Worm (Caenorhabditis elegans) whole organism, mixed stage, embryonic: Measurements from ENCODE around the gene F39H12.3.

Experiments used
- bed-3 ChIP-seq: fragments of 200-800 bp; sonication (Bioruptor generic); optimal IDR thresholded peaks from 3 replicates; lab custom pipeline; 2018; ENCODE audit warnings: mild to moderate bottlenecking, missing genetic modification characterization, moderate library complexity, missing compliant biosample characterization
- blmp-1 ChIP-seq: fragments of 150-350 bp; optimal IDR thresholded peaks from 2 replicates; lab custom pipeline; 2014; ENCODE audit warnings: missing biosample characterization, missing genetic modification characterization
- ceh-39 ChIP-seq: fragments of 150-350 bp; optimal IDR thresholded peaks from 2 replicates; lab custom pipeline; 2014; ENCODE audit warnings: missing biosample characterization, missing genetic modification characterization
- ceh-43 ChIP-seq: fragments of 200-800 bp; sonication (Bioruptor generic); optimal IDR thresholded peaks from 2 replicates; lab custom pipeline; 2018; ENCODE audit warnings: mild to moderate bottlenecking, missing genetic modification characterization, moderate library complexity, missing compliant biosample characterization
- ceh-83 ChIP-seq: fragments of 200-800 bp; sonication (Bioruptor generic); optimal IDR thresholded peaks from 2 replicates; lab custom pipeline; 2018; ENCODE audit warnings: mild to moderate bottlenecking, missing genetic modification characterization, missing compliant biosample characterization
- ces-1 ChIP-seq: fragments of 150-350 bp; optimal IDR thresholded peaks from 2 replicates; lab custom pipeline; 2014; ENCODE audit warnings: missing biosample characterization, missing genetic modification reagents, missing genetic modification characterization
- cnd-1 ChIP-seq: fragments of 200-800 bp; sonication (Bioruptor generic); optimal IDR thresholded peaks from 2 replicates; lab custom pipeline; 2018; ENCODE audit warnings: mild to moderate bottlenecking, missing genetic modification characterization, missing compliant biosample characterization
- drap-1 ChIP-seq: fragments of 200-800 bp; sonication (Bioruptor generic); optimal IDR thresholded peaks from 3 replicates; lab custom pipeline; 2018; ENCODE audit warnings: mild to moderate bottlenecking, missing genetic modification characterization, missing compliant biosample characterization
- elt-3 ChIP-seq: fragments of 150-350 bp; optimal IDR thresholded peaks from 2 replicates; lab custom pipeline; 2014; ENCODE audit warnings: missing biosample characterization, missing genetic modification characterization
- flh-1 ChIP-seq: fragments of 200-800 bp; sonication (Bioruptor generic); optimal IDR thresholded peaks from 2 replicates; lab custom pipeline; 2018; ENCODE audit warnings: mild to moderate bottlenecking, missing genetic modification characterization, moderate library complexity, missing compliant biosample characterization
- ham-2 ChIP-seq: fragments of 200-800 bp; sonication (Bioruptor generic); optimal IDR thresholded peaks from 2 replicates; lab custom pipeline; 2018; ENCODE audit warnings: mild to moderate bottlenecking, missing genetic modification characterization, missing compliant biosample characterization
- hlh-1 ChIP-seq: fragments of 150-350 bp; optimal IDR thresholded peaks from 2 replicates; lab custom pipeline; 2014; ENCODE audit warnings: missing biosample characterization, missing genetic modification reagents, missing genetic modification characterization
- lin-13 ChIP-seq: fragments of 150-350 bp; optimal IDR thresholded peaks from 2 replicates; lab custom pipeline; 2014; ENCODE audit warnings: missing biosample characterization, missing genetic modification characterization
- lin-32 ChIP-seq: fragments of 200-800 bp; sonication (Bioruptor generic); optimal IDR thresholded peaks from 2 replicates; lab custom pipeline; 2018; ENCODE audit warnings: mild to moderate bottlenecking, missing genetic modification characterization, missing compliant biosample characterization
- lsy-2 ChIP-seq: fragments of 150-350 bp; optimal IDR thresholded peaks from 2 replicates; lab custom pipeline; 2014; ENCODE audit warnings: missing biosample characterization, missing genetic modification characterization
- mep-1 ChIP-seq: fragments of 150-350 bp; optimal IDR thresholded peaks from 2 replicates; lab custom pipeline; 2017; ENCODE audit warnings: missing biosample characterization, missing genetic modification reagents, missing genetic modification characterization, inconsistent platforms
- mls-2 ChIP-seq: sonication (generic microtip); optimal IDR thresholded peaks from 2 replicates; lab custom pipeline; 2016; ENCODE audit warnings: mild to moderate bottlenecking, missing genetic modification characterization, moderate library complexity, missing compliant biosample characterization
- nhr-12 ChIP-seq: fragments of 150-350 bp; optimal IDR thresholded peaks from 2 replicates; lab custom pipeline; 2014; ENCODE audit warnings: missing biosample characterization, missing genetic modification characterization
- nhr-2 ChIP-seq: fragments of 150-350 bp; optimal IDR thresholded peaks from 2 replicates; lab custom pipeline; 2014; ENCODE audit warnings: missing biosample characterization, missing genetic modification characterization
- nhr-237 ChIP-seq: fragments of 150-350 bp; optimal IDR thresholded peaks from 2 replicates; lab custom pipeline; 2014; ENCODE audit warnings: missing biosample characterization, missing genetic modification characterization
- nhr-28 ChIP-seq: fragments of 150-350 bp; optimal IDR thresholded peaks from 2 replicates; lab custom pipeline; 2014; ENCODE audit warnings: missing biosample characterization, missing genetic modification characterization
- nhr-76 ChIP-seq: sonication (generic microtip); optimal IDR thresholded peaks from 2 replicates; lab custom pipeline; 2017; ENCODE audit warnings: missing biosample characterization, missing genetic modification characterization
- pha-4 ChIP-seq: fragments of 150-350 bp; optimal IDR thresholded peaks from 2 replicates; lab custom pipeline; 2018; ENCODE audit warnings: missing biosample characterization, missing genetic modification reagents, missing genetic modification characterization
- sem-2 ChIP-seq: fragments of 200-800 bp; sonication (Bioruptor generic); optimal IDR thresholded peaks from 2 replicates; lab custom pipeline; 2018; ENCODE audit warnings: mild to moderate bottlenecking, missing genetic modification characterization, missing compliant biosample characterization
- snpc-4 ChIP-seq: fragments of 150-350 bp; optimal IDR thresholded peaks from 2 replicates; lab custom pipeline; 2014; ENCODE audit warnings: missing biosample characterization, missing genetic modification characterization
- sptf-1 ChIP-seq: sonication (generic microtip); optimal IDR thresholded peaks from 2 replicates; lab custom pipeline; 2017; ENCODE audit warnings: mild to moderate bottlenecking, missing genetic modification characterization, moderate library complexity, missing compliant biosample characterization
- tbx-8 ChIP-seq: fragments of 200-800 bp; sonication (Bioruptor generic); optimal IDR thresholded peaks from 2 replicates; lab custom pipeline; 2018; ENCODE audit warnings: mild to moderate bottlenecking, missing genetic modification characterization, moderate library complexity, missing compliant biosample characterization
- unc-120 ChIP-seq: sonication (generic microtip); optimal IDR thresholded peaks from 2 replicates; lab custom pipeline; 2017; ENCODE audit warnings: missing genetic modification characterization, missing compliant biosample characterization; ENCODE audit not compliant: poor library complexity, severe bottlenecking
- unc-62 ChIP-seq: fragments of 150-350 bp; optimal IDR thresholded peaks from 2 replicates; lab custom pipeline; 2014; ENCODE audit warnings: missing biosample characterization, missing genetic modification reagents, missing genetic modification characterization
- zip-8 ChIP-seq: fragments of 150-350 bp; optimal IDR thresholded peaks from 2 replicates; lab custom pipeline; 2014; ENCODE audit warnings: missing biosample characterization, missing genetic modification characterization
- ztf-11 ChIP-seq: fragments of 150-350 bp; optimal IDR thresholded peaks from 2 replicates; lab custom pipeline; 2014; ENCODE audit warnings: missing biosample characterization, missing genetic modification characterization

F39H12.3 gene

ce11 chrX:852739-853268, 11.5 kb upstream of the F39H12.3 start:
- TF ChIP-seq ztf-11 (tag; lab: Kevin White, UChicago) (peak; percentile 46), hlh-1 (no peak), mls-2 (peak; percentile 87), lin-32 (GFP tag; lab: Kevin White, UChicago) (no peak), flh-1 (GFP tag; lab: Kevin White, UChicago) (no peak), ham-2 (GFP tag; lab: Kevin White, UChicago) (peak; percentile 75), sptf-1 (tag; lab: Kevin White, UChicago) (peak; percentile 86), lsy-2 (tag; lab: Kevin White, UChicago) (no peak), blmp-1 (no peak), mep-1 (no peak), cnd-1 (peak; percentile 36), ceh-83 (GFP tag; lab: Kevin White, UChicago) (no peak), nhr-28 (tag; lab: Kevin White, UChicago) (no peak), nhr-12 (no peak), pha-4 (no peak), nhr-237 (tag; lab: Kevin White, UChicago) (no peak), ceh-43 (GFP tag; lab: Kevin White, UChicago) (peak; percentile 92)

ce11 chrX:851421-851820, 10.1 kb upstream of the F39H12.3 start, which contains the start of gene igcm-1:
TSS of gene igcm-1 (minus strand) at chrX:851521.
- TF ChIP-seq nhr-2 (tag; lab: Kevin White, UChicago) (no peak), lsy-2 (tag; lab: Kevin White, UChicago) (no peak), ceh-83 (GFP tag; lab: Kevin White, UChicago) (no peak), nhr-237 (tag; lab: Kevin White, UChicago) (no peak), sptf-1 (tag; lab: Kevin White, UChicago) (no peak), unc-62 (GFP tag; lab: Kevin White, UChicago) (no peak), nhr-76 (tag; lab: Kevin White, UChicago) (no peak)

- TF ChIP-seq ces-1 (GFP tag; lab: Kevin White, UChicago) (no peak), flh-1 (GFP tag; lab: Kevin White, UChicago) (no peak), nhr-28 (tag; lab: Kevin White, UChicago) (no peak), elt-3 (tag; lab: Kevin White, UChicago) (no peak), sptf-1 (tag; lab: Kevin White, UChicago) (no peak), cnd-1 (no peak)
These were observed 4.2 kb upstream of the F39H12.3 start for ce11 chrX:845443-845842.

ce11 chrX:844649-845048, 3.4 kb upstream of the F39H12.3 start:
- TF ChIP-seq ces-1 (GFP tag; lab: Kevin White, UChicago) (peak; percentile 18), mls-2 (no peak), unc-120 (tag; lab: Kevin White, UChicago) (peak; percentile 51), nhr-76 (tag; lab: Kevin White, UChicago) (no peak)

- no peak for TF ChIP-seq nhr-2 (tag; lab: Kevin White, UChicago)
- no peak for TF ChIP-seq mep-1
- no peak for TF ChIP-seq nhr-12
These were observed 6.8 kb downstream of the F39H12.3 start, which contains the start of gene F39H12.1 for ce11 chrX:834478-834877. TSS of gene F39H12.1 (plus strand) at chrX:834778.

ce11 chrX:830185-830584, 11.1 kb downstream of the F39H12.3 start:
- TF ChIP-seq snpc-4 (tag; lab: Kevin White, UChicago) (no peak), unc-120 (tag; lab: Kevin White, UChicago) (no peak), lsy-2 (tag; lab: Kevin White, UChicago) (no peak), ham-2 (GFP tag; lab: Kevin White, UChicago) (no peak), sem-2 (no peak), elt-3 (tag; lab: Kevin White, UChicago) (no peak), hlh-1 (no peak), mep-1 (no peak), tbx-8 (GFP tag; lab: Kevin White, UChicago) (no peak), ceh-43 (GFP tag; lab: Kevin White, UChicago) (no peak), nhr-28 (tag; lab: Kevin White, UChicago) (no peak), drap-1 (GFP tag; lab: Kevin White, UChicago) (no peak), bed-3 (GFP tag; lab: Kevin White, UChicago) (no peak), lin-13 (tag; lab: Kevin White, UChicago) (no peak), cnd-1 (no peak), zip-8 (tag; lab: Kevin White, UChicago) (no peak), ztf-11 (tag; lab: Kevin White, UChicago) (no peak), ces-1 (GFP tag; lab: Kevin White, UChicago) (no peak), ceh-39 (tag; lab: Kevin White, UChicago) (no peak)
- TF ChIP-seq, all 35 proteins: peak for 0
